Fruit fly (Drosophila melanogaster): ENCODE data around the gene CG34250.

DNA sequence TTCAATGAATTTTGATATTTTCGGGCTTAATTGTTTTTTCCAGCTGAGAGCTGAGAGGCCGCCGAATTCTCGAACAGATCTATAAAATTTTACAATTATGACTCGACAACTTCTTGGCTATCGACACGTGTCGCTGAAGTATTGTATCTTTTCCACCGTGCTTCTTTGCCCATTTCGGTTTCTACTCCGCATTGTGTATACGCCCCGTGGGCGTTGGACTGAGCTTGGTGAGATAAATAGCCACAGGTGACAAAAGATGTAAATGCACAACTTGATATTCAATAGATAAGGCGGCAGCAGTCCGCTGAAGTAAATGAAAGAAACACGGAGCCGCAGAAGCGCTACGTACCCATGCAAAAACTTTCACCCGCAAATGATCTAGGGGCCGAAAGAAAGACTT, 17.2 kb downstream of the CG34250 start:
- TF ChIP-seq topi (GFP tag; optimal IDR thresholded peaks at IDR 0.05) (no peak), Met (GFP tag; optimal IDR thresholded peaks at IDR 0.05) (no peak), OdsH (GFP tag; optimal IDR thresholded peaks at IDR 0.05) (no peak)

All from whole organism, prepupa.